Worm (Caenorhabditis elegans) whole organism, midembryonic: ENCODE data around the gene W07G4.7.

Experiments
- T22C8.4 ChIP-seq: fragments of 200-800 bp; sonication (Bioruptor generic); IDR thresholded peaks from 2 replicates; pipeline ENCODE4 v1.3.6; 2022; ENCODE audit warnings: missing genetic modification characterization, missing compliant biosample characterization
- cog-1 ChIP-seq: sonication (generic microtip); optimal IDR thresholded peaks from 2 replicates; lab custom pipeline; 2016; ENCODE audit warnings: missing genetic modification characterization, missing compliant biosample characterization
- flt-1 ChIP-seq: fragments of 200-800 bp; sonication (Bioruptor generic); IDR thresholded peaks from 2 replicates; pipeline ENCODE4 v1.3.6; 2022; ENCODE audit warnings: missing genetic modification characterization, missing compliant biosample characterization
- klf-2 ChIP-seq: fragments of 200-800 bp; sonication (Bioruptor generic); conservative IDR thresholded peaks from 2 replicates; pipeline ENCODE4 v1.3.6; 2022; ENCODE audit warnings: missing genetic modification reagents, missing genetic modification characterization, missing compliant biosample characterization
- med-1 ChIP-seq: sonication (generic microtip); optimal IDR thresholded peaks from 2 replicates; lab custom pipeline; 2017; ENCODE audit warnings: missing genetic modification characterization, mild to moderate bottlenecking, missing compliant biosample characterization, antibody characterized with exemption, missing genetic modification reagents; ENCODE audit not compliant: insufficient read depth
- ref-1 ChIP-seq: fragments of 200-800 bp; sonication (Bioruptor generic); conservative IDR thresholded peaks from 2 replicates; pipeline ENCODE4 v1.3.6; 2022; ENCODE audit warnings: missing genetic modification reagents, missing genetic modification characterization, missing compliant biosample characterization
- tab-1 ChIP-seq: fragments of 200-800 bp; sonication (Bioruptor generic); IDR thresholded peaks from 2 replicates; pipeline ENCODE4 v1.3.6; 2022; ENCODE audit warnings: missing genetic modification characterization, missing compliant biosample characterization
- ztf-23 ChIP-seq: fragments of 200-800 bp; sonication (Bioruptor generic); IDR thresholded peaks from 2 replicates; pipeline ENCODE4 v1.3.6; 2022; ENCODE audit warnings: missing genetic modification reagents, missing genetic modification characterization, missing compliant biosample characterization
- ztf-29 ChIP-seq: fragments of 200-800 bp; sonication (Bioruptor generic); IDR thresholded peaks from 2 replicates; pipeline ENCODE4 v1.3.6; 2022; ENCODE audit warnings: missing genetic modification reagents, missing genetic modification characterization, missing compliant biosample characterization

ce11 chrV:13045017-13045416 lies 10.5 kb upstream of the W07G4.7 start:
- TF ChIP-seq T22C8.4 (no peak), cog-1 (tag; lab: Kevin White, UChicago) (no peak), med-1 (no peak), ref-1 (GFP tag; lab: Robert Waterston, UW) (no peak), flt-1 (GFP tag; lab: Robert Waterston, UW) (no peak), tab-1 (GFP tag; lab: Robert Waterston, UW) (no peak), klf-2 (GFP tag; lab: Robert Waterston, UW) (no peak), ztf-23 (GFP tag; lab: Robert Waterston, UW) (no peak), ztf-29 (no peak)
